Worm (Caenorhabditis elegans): ENCODE data around the gene F21H7.3.

DNA sequence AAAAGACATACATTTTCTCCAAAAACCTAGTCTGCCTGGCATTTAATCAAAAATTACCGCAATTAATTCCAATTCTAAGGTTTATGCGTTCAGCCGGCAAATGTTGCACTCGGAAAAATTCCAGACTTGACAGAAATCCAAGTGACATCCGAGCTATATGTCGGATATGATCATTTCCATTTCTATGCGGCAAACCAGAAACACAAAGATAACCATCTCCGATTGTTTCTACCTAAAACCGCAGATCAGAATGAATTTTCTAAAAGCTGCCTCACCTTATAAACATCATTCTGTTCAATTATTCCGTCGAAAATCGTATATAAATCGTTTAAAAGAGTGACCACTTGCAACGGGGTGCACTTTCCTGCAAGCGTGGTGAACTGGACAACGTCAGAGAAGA lies 14.1 kb upstream of the F21H7.3 start:
- TF ChIP-seq sma-9 (GFP tag; optimal IDR thresholded peaks at IDR 0.05) = no peak
- TF ChIP-seq sma-9 (tag; optimal IDR thresholded peaks at IDR 0.05) = no peak
- TF ChIP-seq gmeb-1 (tag; optimal IDR thresholded peaks at IDR 0.05) = no peak
- TF ChIP-seq mdl-1 (tag; optimal IDR thresholded peaks at IDR 0.05) = no peak
- no peak for TF ChIP-seq zag-1 (tag; optimal IDR thresholded peaks at IDR 0.05)
- no peak for TF ChIP-seq nhr-21 (tag; optimal IDR thresholded peaks at IDR 0.05)
- no peak for TF ChIP-seq nhr-10 (tag; optimal IDR thresholded peaks at IDR 0.05)
- no peak for TF ChIP-seq unc-62 (GFP tag; optimal IDR thresholded peaks at IDR 0.05)
- TF ChIP-seq lin-13 (GFP tag; optimal IDR thresholded peaks at IDR 0.05) = no peak
- TF ChIP-seq dmd-4 (tag; optimal IDR thresholded peaks at IDR 0.05) = no peak
- TF ChIP-seq elt-1 (tag; optimal IDR thresholded peaks at IDR 0.05) = no peak
- TF ChIP-seq ztf-11 (tag; optimal IDR thresholded peaks at IDR 0.05) = no peak
